Worm (Caenorhabditis elegans) whole organism, early embryonic: ENCODE data around the gene uda-1.

ENCODE experiments used
- ama-1 ChIP-seq: fragments of 150-350 bp; optimal IDR thresholded peaks from 2 replicates; lab custom pipeline; 2014
- ceh-13 ChIP-seq: fragments of 200-800 bp; sonication (Bioruptor generic); optimal IDR thresholded peaks from 2 replicates; lab custom pipeline; 2018; ENCODE audit warnings: mild to moderate bottlenecking, missing genetic modification characterization, missing compliant biosample characterization
- ceh-36 ChIP-seq: sonication (generic microtip); optimal IDR thresholded peaks from 2 replicates; lab custom pipeline; 2016; ENCODE audit warnings: missing genetic modification characterization, inconsistent platforms, missing compliant biosample characterization
- ets-7 ChIP-seq: sonication (generic microtip); optimal IDR thresholded peaks from 2 replicates; lab custom pipeline; 2016; ENCODE audit warnings: missing genotype, missing genetic modification characterization, missing compliant biosample characterization
- flt-1 ChIP-seq: fragments of 200-800 bp; sonication (Bioruptor generic); IDR thresholded peaks from 2 replicates; pipeline ENCODE4 v1.3.6; 2022; ENCODE audit warnings: missing genetic modification characterization, missing compliant biosample characterization
- hmbx-1 ChIP-seq: sonication (generic microtip); optimal IDR thresholded peaks from 2 replicates; lab custom pipeline; 2016; ENCODE audit warnings: mild to moderate bottlenecking, missing genetic modification characterization, missing compliant biosample characterization
- hmg-4 ChIP-seq: fragments of 200-800 bp; sonication (Bioruptor generic); optimal IDR thresholded peaks from 2 replicates; lab custom pipeline; 2018; ENCODE audit warnings: mild to moderate bottlenecking, missing genetic modification characterization, missing compliant biosample characterization
- hnd-1 ChIP-seq: sonication (generic microtip); optimal IDR thresholded peaks from 2 replicates; lab custom pipeline; 2016; ENCODE audit warnings: missing genetic modification characterization, missing compliant biosample characterization
- pes-1 ChIP-seq: fragments of 200-800 bp; sonication (Bioruptor generic); IDR thresholded peaks from 2 replicates; pipeline ENCODE4 v1.3.6; 2022; ENCODE audit warnings: missing genetic modification reagents, missing genetic modification characterization, missing compliant biosample characterization
- scrt-1 ChIP-seq: fragments of 200-800 bp; sonication (Bioruptor generic); IDR thresholded peaks from 2 replicates; pipeline ENCODE4 v1.3.6; 2022; ENCODE audit warnings: missing genetic modification characterization, missing compliant biosample characterization
- sea-1 ChIP-seq: fragments of 200-800 bp; sonication (Bioruptor generic); conservative IDR thresholded peaks from 2 replicates; pipeline ENCODE4 v1.3.6; 2022; ENCODE audit warnings: missing genetic modification characterization, missing compliant biosample characterization
- tbx-37 ChIP-seq: fragments of 200-800 bp; sonication (Bioruptor generic); conservative IDR thresholded peaks from 2 replicates; pipeline ENCODE4 v1.3.6; 2022; ENCODE audit warnings: missing genetic modification reagents, missing genetic modification characterization, missing compliant biosample characterization
- tra-4 ChIP-seq: sonication (generic microtip); optimal IDR thresholded peaks from 2 replicates; lab custom pipeline; 2017; ENCODE audit warnings: missing genetic modification characterization, missing compliant biosample characterization

ce11 chrV:10007484-10007883, 2.9 kb downstream of the uda-1 start:
- no peak for TF ChIP-seq ceh-13 (GFP tag; lab: Kevin White, UChicago)
- TF ChIP-seq hnd-1 (tag; lab: Kevin White, UChicago), result no peak
- TF ChIP-seq ama-1 (lab: Kevin White, UChicago), result no peak
- no peak for TF ChIP-seq scrt-1
- no peak for TF ChIP-seq ets-7 (tag; lab: Kevin White, UChicago)
- TF ChIP-seq pes-1 (GFP tag; lab: Robert Waterston, UW), result no peak
- no peak for TF ChIP-seq ceh-36 (tag; lab: Kevin White, UChicago)
- TF ChIP-seq tbx-37 (GFP tag; lab: Robert Waterston, UW), result no peak
- TF ChIP-seq hmg-4 (GFP tag; lab: Kevin White, UChicago), result no peak
- TF ChIP-seq hmbx-1 (tag; lab: Kevin White, UChicago), result no peak
- no peak for TF ChIP-seq sea-1 (GFP tag; lab: Robert Waterston, UW)
- TF ChIP-seq tra-4 (tag; lab: Kevin White, UChicago), result no peak
- TF ChIP-seq flt-1 (GFP tag; lab: Robert Waterston, UW), result no peak
